Fruit fly (Drosophila melanogaster) whole organism, prepupa: Measurements from ENCODE around the gene Ciz1.
A peak's percentile ranks its signal among the peaks of the same experiment; 100 is the strongest.

Experiments used
- Blimp-1 ChIP-seq: fragments of 200-800 bp; sonication (Bioruptor generic); optimal IDR thresholded peaks from 3 replicates; lab custom pipeline; 2017; ENCODE audit warnings: missing biosample characterization, missing genetic modification characterization, mild to moderate bottlenecking, moderate library complexity, missing genetic modification reagents
- CG10631 ChIP-seq: fragments of 200-800 bp; sonication (Bioruptor generic); optimal IDR thresholded peaks from 2 replicates; lab custom pipeline; 2016; ENCODE audit warnings: missing biosample characterization, missing genetic modification characterization
- CG10669 ChIP-seq: fragments of 200-800 bp; sonication (Bioruptor generic); optimal IDR thresholded peaks from 3 replicates; lab custom pipeline; 2018; ENCODE audit warnings: missing biosample characterization, mild to moderate bottlenecking, missing genetic modification characterization, moderate library complexity
- CG15336 ChIP-seq: fragments of 200-800 bp; sonication (Bioruptor generic); IDR thresholded peaks from 2 replicates; pipeline ENCODE4 v1.3.6; 2022; ENCODE audit warnings: missing biosample characterization, missing genetic modification characterization
- CG1621 ChIP-seq: fragments of 200-800 bp; sonication (Bioruptor generic); optimal IDR thresholded peaks from 3 replicates; lab custom pipeline; 2018; ENCODE audit warnings: missing biosample characterization, mild to moderate bottlenecking, missing genetic modification characterization
- CG3032 ChIP-seq: fragments of 200-800 bp; optimal IDR thresholded peaks from 2 replicates; lab custom pipeline; 2019; ENCODE audit warnings: missing biosample characterization, mild to moderate bottlenecking, missing genetic modification characterization, moderate library complexity
- CG31627 ChIP-seq: fragments of 200-800 bp; sonication (Bioruptor generic); optimal IDR thresholded peaks from 3 replicates; lab custom pipeline; 2016; ENCODE audit warnings: missing biosample characterization, missing genetic modification characterization
- CG32006 ChIP-seq: fragments of 200-800 bp; sonication (Bioruptor generic); optimal IDR thresholded peaks from 3 replicates; lab custom pipeline; 2017; ENCODE audit warnings: missing biosample characterization, mild to moderate bottlenecking, missing genetic modification characterization
- CG34406 ChIP-seq: fragments of 200-800 bp; sonication (Bioruptor generic); optimal IDR thresholded peaks from 3 replicates; lab custom pipeline; 2016; ENCODE audit warnings: missing biosample characterization, missing genetic modification characterization
- CG3919 ChIP-seq: fragments of 200-800 bp; sonication (Bioruptor generic); optimal IDR thresholded peaks from 3 replicates; lab custom pipeline; 2016; ENCODE audit warnings: missing biosample characterization, missing genetic modification characterization
- CG4318 ChIP-seq: fragments of 200-800 bp; sonication (Bioruptor generic); optimal IDR thresholded peaks from 3 replicates; lab custom pipeline; 2017; ENCODE audit warnings: missing biosample characterization, mild to moderate bottlenecking, missing genetic modification characterization
- CG6163 ChIP-seq: fragments of 200-800 bp; sonication (Bioruptor generic); IDR thresholded peaks from 3 replicates; pipeline ENCODE4 v1.3.6; 2022; ENCODE audit warnings: missing biosample characterization, missing genetic modification characterization
- CG6276 ChIP-seq: fragments of 200-800 bp; sonication (Bioruptor generic); optimal IDR thresholded peaks from 2 replicates; lab custom pipeline; 2017; ENCODE audit warnings: missing biosample characterization, mild to moderate bottlenecking, missing genetic modification characterization
- CG6792 ChIP-seq: fragments of 200-800 bp; sonication (Bioruptor generic); optimal IDR thresholded peaks from 3 replicates; lab custom pipeline; 2016; ENCODE audit warnings: missing biosample characterization, missing genetic modification characterization
- CG6808 ChIP-seq: fragments of 200-800 bp; sonication (Bioruptor generic); optimal IDR thresholded peaks from 3 replicates; lab custom pipeline; 2017; ENCODE audit warnings: missing biosample characterization, missing genetic modification characterization, mild to moderate bottlenecking, moderate library complexity, missing genetic modification reagents
- CG6854 ChIP-seq: fragments of 200-800 bp; sonication (Bioruptor generic); optimal IDR thresholded peaks from 2 replicates; lab custom pipeline; 2017; ENCODE audit warnings: missing biosample characterization, mild to moderate bottlenecking, missing genetic modification characterization
- CG7368 ChIP-seq: fragments of 200-800 bp; sonication (Bioruptor generic); optimal IDR thresholded peaks from 3 replicates; lab custom pipeline; 2016; ENCODE audit warnings: missing biosample characterization, missing genetic modification characterization
- CG8119 ChIP-seq: fragments of 200-800 bp; sonication (Bioruptor generic); IDR thresholded peaks from 3 replicates; pipeline ENCODE4 v1.3.6; 2022; ENCODE audit warnings: missing biosample characterization, missing genetic modification characterization
- CG8319 ChIP-seq: fragments of 200-800 bp; sonication (Bioruptor generic); optimal IDR thresholded peaks from 3 replicates; lab custom pipeline; 2016; ENCODE audit warnings: missing biosample characterization, missing genetic modification characterization
- CG8632 ChIP-seq: fragments of 200-800 bp; sonication (Bioruptor generic); optimal IDR thresholded peaks from 3 replicates; lab custom pipeline; 2016; ENCODE audit warnings: missing biosample characterization, missing genetic modification characterization
- Eip75B ChIP-seq: fragments of 200-800 bp; sonication (Bioruptor generic); optimal IDR thresholded peaks from 3 replicates; lab custom pipeline; 2016; ENCODE audit warnings: missing biosample characterization, missing genetic modification characterization
- Eip93F ChIP-seq: fragments of 200-800 bp; sonication (Bioruptor generic); optimal IDR thresholded peaks from 2 replicates; lab custom pipeline; 2016; ENCODE audit warnings: missing biosample characterization, mild to moderate bottlenecking, missing genetic modification characterization
- Ets21C ChIP-seq: fragments of 200-800 bp; sonication (Bioruptor generic); optimal IDR thresholded peaks from 3 replicates; lab custom pipeline; 2016; ENCODE audit warnings: missing biosample characterization, missing genetic modification characterization
- Ets96B ChIP-seq: fragments of 200-800 bp; optimal IDR thresholded peaks from 2 replicates; lab custom pipeline; 2019; ENCODE audit warnings: missing biosample characterization, mild to moderate bottlenecking, missing genetic modification characterization, moderate library complexity
- Gug ChIP-seq: fragments of 200-800 bp; sonication (Bioruptor generic); IDR thresholded peaks from 2 replicates; pipeline ENCODE4 v1.3.6; 2022; ENCODE audit warnings: missing biosample characterization, missing genetic modification characterization
- Hr39 ChIP-seq: fragments of 200-800 bp; sonication (Bioruptor generic); optimal IDR thresholded peaks from 2 replicates; lab custom pipeline; 2016; ENCODE audit warnings: missing biosample characterization, missing genetic modification characterization
- Lpt ChIP-seq: fragments of 200-800 bp; sonication (Bioruptor generic); optimal IDR thresholded peaks from 3 replicates; lab custom pipeline; 2016; ENCODE audit warnings: missing biosample characterization, missing genetic modification characterization
- OdsH ChIP-seq: fragments of 200-800 bp; sonication (Bioruptor generic); optimal IDR thresholded peaks from 3 replicates; lab custom pipeline; 2016; ENCODE audit warnings: missing biosample characterization, missing genetic modification characterization
- Sox14 ChIP-seq: fragments of 200-800 bp; sonication (Bioruptor generic); optimal IDR thresholded peaks from 3 replicates; lab custom pipeline; 2016; ENCODE audit warnings: missing biosample characterization, missing genetic modification characterization
- Sox15 ChIP-seq: fragments of 200-800 bp; sonication (Bioruptor generic); optimal IDR thresholded peaks from 3 replicates; lab custom pipeline; 2016; ENCODE audit warnings: missing biosample characterization, missing genetic modification characterization
- cyc ChIP-seq: fragments of 200-800 bp; sonication (Bioruptor generic); optimal IDR thresholded peaks from 3 replicates; lab custom pipeline; 2016; ENCODE audit warnings: missing biosample characterization, missing genetic modification characterization
- dsx ChIP-seq: fragments of 200-800 bp; optimal IDR thresholded peaks from 3 replicates; lab custom pipeline; 2019; ENCODE audit warnings: missing biosample characterization, mild to moderate bottlenecking, missing genetic modification characterization, moderate library complexity; ENCODE audit not compliant: poor library complexity, severe bottlenecking
- eg ChIP-seq: fragments of 200-800 bp; sonication (Bioruptor generic); IDR thresholded peaks from 3 replicates; pipeline ENCODE4 v1.3.6; 2022; ENCODE audit warnings: missing biosample characterization, missing genetic modification characterization
- esn ChIP-seq: fragments of 200-800 bp; sonication (Bioruptor generic); optimal IDR thresholded peaks from 2 replicates; lab custom pipeline; 2016; ENCODE audit warnings: missing biosample characterization, mild to moderate bottlenecking, missing genetic modification characterization, moderate library complexity
- fkh ChIP-seq: fragments of 200-800 bp; sonication (Bioruptor generic); optimal IDR thresholded peaks from 3 replicates; lab custom pipeline; 2017; ENCODE audit warnings: missing biosample characterization, mild to moderate bottlenecking, missing genetic modification characterization, moderate library complexity
- lz ChIP-seq: fragments of 200-800 bp; sonication (Bioruptor generic); optimal IDR thresholded peaks from 3 replicates; lab custom pipeline; 2016; ENCODE audit warnings: missing biosample characterization, missing genetic modification characterization
- pdm3 ChIP-seq: fragments of 200-800 bp; sonication (Bioruptor generic); optimal IDR thresholded peaks from 3 replicates; lab custom pipeline; 2016; ENCODE audit warnings: missing biosample characterization, missing genetic modification characterization
- spab ChIP-seq: fragments of 200-800 bp; sonication (Bioruptor generic); optimal IDR thresholded peaks from 2 replicates; lab custom pipeline; 2017; ENCODE audit warnings: missing biosample characterization, mild to moderate bottlenecking, missing genetic modification characterization, missing genetic modification reagents
- ss ChIP-seq, 2 experiments: fragments of 200-800 bp; sonication (Bioruptor generic); optimal IDR thresholded peaks; 2 replicates in 1 of 2; 3 replicates in 1 of 2; lab custom pipeline; 2017 to 2018; ENCODE audit warnings: mild to moderate bottlenecking in 2 of 2, missing biosample characterization in 2 of 2, missing genetic modification characterization in 2 of 2, moderate library complexity in 1 of 2
- svp ChIP-seq: fragments of 200-800 bp; sonication (Bioruptor generic); peaks from one replicate; lab custom pipeline; 2016; ENCODE audit warnings: missing biosample characterization, missing genetic modification characterization
- topi ChIP-seq: fragments of 200-800 bp; sonication (Bioruptor generic); optimal IDR thresholded peaks from 3 replicates; lab custom pipeline; 2016; ENCODE audit warnings: missing biosample characterization, missing genetic modification characterization
- vri ChIP-seq: fragments of 200-800 bp; sonication (Bioruptor generic); optimal IDR thresholded peaks from 3 replicates; lab custom pipeline; 2016; ENCODE audit warnings: missing biosample characterization, mild to moderate bottlenecking, missing genetic modification characterization

Ciz1 gene

DNA sequence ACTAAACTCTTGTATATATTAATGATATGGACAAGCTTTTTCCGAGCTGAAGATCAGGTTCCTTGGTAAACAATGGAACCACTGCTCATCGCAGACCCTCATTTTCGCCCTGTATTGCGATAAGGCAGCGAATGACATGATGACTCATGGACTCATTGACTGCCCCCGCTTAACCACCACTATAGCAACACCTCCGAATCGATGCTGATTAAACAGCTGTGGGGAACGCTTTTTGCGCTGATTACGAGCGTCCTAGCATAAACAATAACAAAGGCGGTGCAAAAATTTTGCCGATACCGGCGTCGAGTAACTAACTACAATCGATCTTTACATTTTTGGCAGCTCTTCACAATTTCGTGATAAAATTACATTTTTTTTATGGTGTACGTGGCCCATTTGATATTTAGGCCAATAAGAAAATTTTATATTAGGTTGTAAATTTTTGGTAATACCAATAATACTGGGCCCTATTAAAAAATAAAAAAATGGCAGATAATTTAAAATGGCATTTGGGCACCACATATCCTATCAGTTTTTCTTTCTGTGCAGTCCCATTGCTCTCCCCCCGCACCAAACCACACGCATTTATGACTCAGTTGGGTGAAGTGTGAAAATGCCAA is 32.8 kb downstream of the Ciz1 start (continued):
- no peak for TF ChIP-seq Lpt
- TF ChIP-seq Gug (GFP tag; lab: Robert Waterston, UW) = no peak
- TF ChIP-seq ss (GFP tag; optimal IDR thresholded peaks at IDR 0.05; lab: Kevin White, UChicago) = no peak
- TF ChIP-seq OdsH (GFP tag; lab: Kevin White, UChicago) = peak; percentile 53
- peak; percentile 40 for TF ChIP-seq CG10631 (GFP tag; lab: Kevin White, UChicago)
- TF ChIP-seq CG3919 (GFP tag; lab: Kevin White, UChicago) = peak; percentile 60
- no peak for TF ChIP-seq dsx (GFP tag; lab: Kevin White, UChicago)
- no peak for TF ChIP-seq CG6808 (GFP tag; lab: Kevin White, UChicago)
- TF ChIP-seq CG6854 (GFP tag; lab: Kevin White, UChicago) = no peak
- TF ChIP-seq CG8632 (GFP tag; lab: Kevin White, UChicago) = peak; percentile 34
- TF ChIP-seq CG15336 (GFP tag; lab: Robert Waterston, UW) = no peak
- peak; percentile 20 for TF ChIP-seq cyc (GFP tag; lab: Kevin White, UChicago)
- peak; percentile 39 for TF ChIP-seq CG34406 (GFP tag; lab: Kevin White, UChicago)
- TF ChIP-seq spab (GFP tag; lab: Kevin White, UChicago) = peak; percentile 0
- TF ChIP-seq Sox14 = peak; percentile 43
- TF ChIP-seq CG8319 (GFP tag; lab: Kevin White, UChicago) = no peak
- peak; percentile 30 for TF ChIP-seq Ets96B (tag; lab: Kevin White, UChicago)
- no peak for TF ChIP-seq CG1621 (tag; lab: Kevin White, UChicago)
- no peak for TF ChIP-seq CG7368 (GFP tag; lab: Kevin White, UChicago)
- TF ChIP-seq CG8119 (GFP tag; lab: Robert Waterston, UW) = 0 out of 3 replicates have a peak, but pooled peaks have one; percentile 13
- peak; percentile 56 for TF ChIP-seq CG31627 (GFP tag; lab: Kevin White, UChicago)

DNA sequence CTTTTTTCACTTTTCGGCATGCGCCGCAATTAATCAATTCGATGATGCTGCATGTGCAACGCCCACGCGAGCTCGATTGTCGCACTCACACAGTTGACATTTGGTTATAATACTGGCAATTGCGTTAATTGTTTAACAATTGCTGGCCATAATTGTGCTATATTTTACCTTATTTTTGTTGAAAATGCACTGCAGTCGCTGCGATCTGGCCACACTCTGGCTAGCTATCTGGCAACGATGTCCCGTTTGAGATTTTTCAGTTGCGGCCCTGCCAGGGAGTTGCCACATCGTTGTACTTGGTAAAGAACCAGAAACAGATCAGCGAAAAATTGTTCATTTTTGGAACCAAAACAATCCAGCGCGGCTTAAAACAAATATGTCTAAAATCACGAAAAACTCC is 33.9 kb downstream of the Ciz1 start, which contains the start of the genes CG6707 and CG46387:
Gene CG6707 (minus strand): TSS at position 221 of the 400 bp plus-strand sequence.
Gene CG46387 (plus strand): TSS at position 272 of the 400 bp plus-strand sequence.
- peak; percentile 6 for TF ChIP-seq pdm3 (GFP tag; lab: Kevin White, UChicago)
- peak; percentile 36; the same call in 1 of the 3 replicates for TF ChIP-seq CG6163
- peak; percentile 27 for TF ChIP-seq dsx (GFP tag; lab: Kevin White, UChicago)
- no peak for TF ChIP-seq CG7368 (GFP tag; lab: Kevin White, UChicago)
- peak; percentile 30 for TF ChIP-seq cyc (GFP tag; lab: Kevin White, UChicago)
- TF ChIP-seq lz = no peak
- no peak for TF ChIP-seq fkh
- TF ChIP-seq CG31627 (GFP tag; lab: Kevin White, UChicago) = no peak
- peak; percentile 16 for TF ChIP-seq Sox15
- no peak for TF ChIP-seq CG6854 (GFP tag; lab: Kevin White, UChicago)
- TF ChIP-seq Hr39 = peak; percentile 0
- no peak for TF ChIP-seq CG15336 (GFP tag; lab: Robert Waterston, UW)
- TF ChIP-seq eg (GFP tag; lab: Robert Waterston, UW) = no peak
- peak; percentile 70 for TF ChIP-seq Sox14

DNA sequence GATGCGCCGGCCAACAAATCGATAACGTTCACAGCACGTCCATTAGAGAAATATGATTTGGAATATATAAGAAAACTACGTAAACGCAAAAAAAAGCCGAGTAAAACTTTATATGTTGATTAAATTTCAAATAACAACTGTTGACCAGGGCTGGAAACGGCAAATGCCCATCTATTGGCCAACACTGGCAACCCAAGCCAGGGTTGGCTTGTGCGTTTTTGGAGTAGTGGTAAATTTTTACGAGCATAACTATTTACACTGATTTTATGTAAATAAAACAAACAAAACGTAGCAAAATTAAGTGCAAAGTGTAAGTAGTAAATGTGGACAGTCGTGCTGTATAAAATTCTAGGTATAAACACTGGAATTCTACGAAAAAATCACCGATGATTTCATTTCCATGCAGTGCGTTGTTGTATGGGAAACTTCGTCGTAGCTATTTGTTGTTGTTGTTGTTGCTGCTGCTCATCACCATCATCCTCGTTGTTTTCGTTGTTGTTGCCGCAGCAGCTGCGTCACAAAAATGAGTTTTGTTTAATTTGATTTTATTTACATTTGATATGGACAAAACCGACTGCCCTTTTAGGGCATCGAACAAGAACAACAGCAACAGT is 34.7 kb downstream of the Ciz1 start, which contains the start of gene nudE:
Gene nudE (plus strand): TSS at position 196 of the 614 bp plus-strand sequence.
- TF ChIP-seq CG8632 (GFP tag; lab: Kevin White, UChicago) (no peak), svp (GFP tag; lab: Kevin White, UChicago) (peak; percentile 53), CG10669 (GFP tag; lab: Kevin White, UChicago) (no peak), CG6163 (no peak), CG6792 (GFP tag; lab: Kevin White, UChicago) (no peak), CG8319 (GFP tag; lab: Kevin White, UChicago) (peak; percentile 45), pdm3 (GFP tag; lab: Kevin White, UChicago) (peak; percentile 11), topi (peak; percentile 38), lz (peak; percentile 33), Eip93F (GFP tag; lab: Kevin White, UChicago) (no peak), fkh (peak; percentile 90), Ets21C (GFP tag; lab: Kevin White, UChicago) (peak; percentile 11), esn (GFP tag; lab: Kevin White, UChicago) (peak; percentile 50), CG6276 (no peak), Blimp-1 (no peak), Sox14 (peak; percentile 46), CG6808 (GFP tag; lab: Kevin White, UChicago) (no peak), CG3032 (no peak), Hr39 (peak; percentile 45), OdsH (GFP tag; lab: Kevin White, UChicago) (peak; percentile 19), Eip75B (GFP tag; lab: Kevin White, UChicago) (peak; percentile 55), CG7368 (GFP tag; lab: Kevin White, UChicago) (peak; percentile 26), CG4318 (GFP tag; lab: Kevin White, UChicago) (no peak), CG32006 (no peak), CG10631 (GFP tag; lab: Kevin White, UChicago) (peak; percentile 16), CG31627 (GFP tag; lab: Kevin White, UChicago) (peak; percentile 42), vri (GFP tag; lab: Kevin White, UChicago) (no peak)
